Worm (Caenorhabditis elegans): ENCODE results near the gene trr-1.
A peak's percentile ranks its signal among the peaks of the same experiment; 100 is the strongest.

trr-1 gene

ce11 chrII:11642736-11643135 lies 33.0 kb downstream of the trr-1 start:
- no peak for TF ChIP-seq ceh-39 (tag; optimal IDR thresholded peaks at IDR 0.05)
- no peak for TF ChIP-seq hlh-1 (tag; optimal IDR thresholded peaks at IDR 0.05)
- TF ChIP-seq flh-1 (GFP tag; optimal IDR thresholded peaks at IDR 0.05) = no peak
- TF ChIP-seq elt-1 (tag; optimal IDR thresholded peaks at IDR 0.05; ENCODE audit: borderline replicate concordance, insufficient read depth) = no peak
- no peak for TF ChIP-seq unc-62 (GFP tag; optimal IDR thresholded peaks at IDR 0.05)
- TF ChIP-seq nhr-76 (tag; optimal IDR thresholded peaks at IDR 0.05) = no peak
- TF ChIP-seq sem-2 (GFP tag; optimal IDR thresholded peaks at IDR 0.05) = no peak
- no peak for TF ChIP-seq ceh-43 (GFP tag; optimal IDR thresholded peaks at IDR 0.05)
- no peak for TF ChIP-seq sptf-1 (tag; optimal IDR thresholded peaks at IDR 0.05)
- no peak for TF ChIP-seq pha-4 (tag; optimal IDR thresholded peaks at IDR 0.05)
- no peak for TF ChIP-seq mab-5 (tag; optimal IDR thresholded peaks at IDR 0.05)
- no peak for TF ChIP-seq zip-8 (tag; optimal IDR thresholded peaks at IDR 0.05)
- no peak for TF ChIP-seq M03D4.4 (tag; optimal IDR thresholded peaks at IDR 0.05)
- no peak for TF ChIP-seq nhr-237 (tag; optimal IDR thresholded peaks at IDR 0.05)
- TF ChIP-seq cnd-1 (tag; optimal IDR thresholded peaks at IDR 0.05) = no peak
- no peak for TF ChIP-seq elt-3 (tag; optimal IDR thresholded peaks at IDR 0.05)
- no peak for TF ChIP-seq unc-39 (tag; optimal IDR thresholded peaks at IDR 0.05)
- TF ChIP-seq nhr-12 (tag; optimal IDR thresholded peaks at IDR 0.05) = no peak

ce11 chrII:11642025-11642424 lies 33.7 kb downstream of the trr-1 start:
- peak; percentile 16 for TF ChIP-seq ham-2 (GFP tag; optimal IDR thresholded peaks at IDR 0.05)
- TF ChIP-seq unc-39 (tag; optimal IDR thresholded peaks at IDR 0.05) = no peak

- TF ChIP-seq ces-1 (GFP tag; optimal IDR thresholded peaks at IDR 0.05) (no peak), mls-2 (tag; optimal IDR thresholded peaks at IDR 0.05) (no peak), nhr-2 (tag; optimal IDR thresholded peaks at IDR 0.05) (no peak), sptf-1 (tag; optimal IDR thresholded peaks at IDR 0.05) (no peak), ham-2 (GFP tag; optimal IDR thresholded peaks at IDR 0.05) (no peak), nhr-76 (tag; optimal IDR thresholded peaks at IDR 0.05) (no peak), ceh-39 (tag; optimal IDR thresholded peaks at IDR 0.05) (no peak), pha-4 (tag; optimal IDR thresholded peaks at IDR 0.05) (no peak), lin-13 (tag; optimal IDR thresholded peaks at IDR 0.05) (no peak), bed-3 (GFP tag; optimal IDR thresholded peaks at IDR 0.05) (no peak), mep-1 (tag; optimal IDR thresholded peaks at IDR 0.05) (no peak)
Measured at ce11 chrII:11637817-11638216, 37.9 kb downstream of the trr-1 start.

ce11 chrII:11637189-11637754 lies 38.5 kb downstream of the trr-1 start:
- no peak for TF ChIP-seq nhr-76 (tag; optimal IDR thresholded peaks at IDR 0.05)
- TF ChIP-seq ceh-43 (GFP tag; optimal IDR thresholded peaks at IDR 0.05) = peak; percentile 26
- TF ChIP-seq ceh-83 (GFP tag; optimal IDR thresholded peaks at IDR 0.05) = no peak
- TF ChIP-seq ces-1 (GFP tag; optimal IDR thresholded peaks at IDR 0.05) = peak; percentile 83
- TF ChIP-seq zip-8 (tag; optimal IDR thresholded peaks at IDR 0.05) = no peak
- TF ChIP-seq mls-2 (tag; optimal IDR thresholded peaks at IDR 0.05) = peak; percentile 28
- no peak for TF ChIP-seq nhr-12 (tag; optimal IDR thresholded peaks at IDR 0.05)
- peak; percentile 12 for TF ChIP-seq lsy-2 (tag; optimal IDR thresholded peaks at IDR 0.05)
- no peak for TF ChIP-seq lin-13 (tag; optimal IDR thresholded peaks at IDR 0.05)
- TF ChIP-seq nhr-237 (tag; optimal IDR thresholded peaks at IDR 0.05) = peak; percentile 39

ce11 chrII:11636617-11637016 lies 39.1 kb downstream of the trr-1 start:
- peak; percentile 51 for TF ChIP-seq sptf-1 (tag; optimal IDR thresholded peaks at IDR 0.05)
- peak; percentile 16 for TF ChIP-seq hlh-1 (tag; optimal IDR thresholded peaks at IDR 0.05)
- no peak for TF ChIP-seq unc-62 (GFP tag; optimal IDR thresholded peaks at IDR 0.05)

- TF ChIP-seq flh-1 (GFP tag; optimal IDR thresholded peaks at IDR 0.05) = no peak
- peak; percentile 55 for TF ChIP-seq blmp-1 (tag; optimal IDR thresholded peaks at IDR 0.05)
- peak; percentile 95 for TF ChIP-seq lin-32 (GFP tag; optimal IDR thresholded peaks at IDR 0.05)
- TF ChIP-seq ceh-83 (GFP tag; optimal IDR thresholded peaks at IDR 0.05) = no peak
- no peak for TF ChIP-seq unc-39 (tag; optimal IDR thresholded peaks at IDR 0.05)
- peak; percentile 32 for TF ChIP-seq zip-8 (tag; optimal IDR thresholded peaks at IDR 0.05)
- TF ChIP-seq nhr-2 (tag; optimal IDR thresholded peaks at IDR 0.05) = peak; percentile 89
- TF ChIP-seq lin-13 (tag; optimal IDR thresholded peaks at IDR 0.05) = no peak
- TF ChIP-seq ceh-43 (GFP tag; optimal IDR thresholded peaks at IDR 0.05) = peak; percentile 13
- TF ChIP-seq nhr-12 (tag; optimal IDR thresholded peaks at IDR 0.05) = no peak
- peak; percentile 85 for TF ChIP-seq ceh-39 (tag; optimal IDR thresholded peaks at IDR 0.05)
- no peak for TF ChIP-seq elt-3 (tag; optimal IDR thresholded peaks at IDR 0.05)
- TF ChIP-seq mls-2 (tag; optimal IDR thresholded peaks at IDR 0.05) = peak; percentile 60
- peak; percentile 98 for TF ChIP-seq ham-2 (GFP tag; optimal IDR thresholded peaks at IDR 0.05)
- peak; percentile 83 for TF ChIP-seq ces-1 (GFP tag; optimal IDR thresholded peaks at IDR 0.05)
- peak; percentile 97 for TF ChIP-seq hlh-1 (tag; optimal IDR thresholded peaks at IDR 0.05)
- no peak for TF ChIP-seq M03D4.4 (tag; optimal IDR thresholded peaks at IDR 0.05)
- peak; percentile 85 for TF ChIP-seq ztf-11 (tag; optimal IDR thresholded peaks at IDR 0.05)
- TF ChIP-seq snpc-4 (tag; optimal IDR thresholded peaks at IDR 0.05) = no peak
- peak; percentile 36 for TF ChIP-seq mab-5 (tag; optimal IDR thresholded peaks at IDR 0.05)
- peak; percentile 61 for TF ChIP-seq nhr-28 (tag; optimal IDR thresholded peaks at IDR 0.05)
- peak; percentile 6 for TF ChIP-seq bed-3 (GFP tag; optimal IDR thresholded peaks at IDR 0.05)
- TF ChIP-seq drap-1 (GFP tag; optimal IDR thresholded peaks at IDR 0.05) = no peak
- TF ChIP-seq lsy-2 (tag; optimal IDR thresholded peaks at IDR 0.05) = peak; percentile 52
- TF ChIP-seq elt-1 (tag; optimal IDR thresholded peaks at IDR 0.05; ENCODE audit: borderline replicate concordance, insufficient read depth) = no peak
- TF ChIP-seq sem-2 (GFP tag; optimal IDR thresholded peaks at IDR 0.05) = no peak
- peak; percentile 61 for TF ChIP-seq unc-120 (tag; optimal IDR thresholded peaks at IDR 0.05; ENCODE audit: poor library complexity, severe bottlenecking)
- TF ChIP-seq tbx-8 (GFP tag; optimal IDR thresholded peaks at IDR 0.05) = peak; percentile 44
- peak; percentile 31 for TF ChIP-seq pha-4 (tag; optimal IDR thresholded peaks at IDR 0.05)
- TF ChIP-seq nhr-76 (tag; optimal IDR thresholded peaks at IDR 0.05) = no peak
- TF ChIP-seq sptf-1 (tag; optimal IDR thresholded peaks at IDR 0.05) = peak; percentile 73
Measured at ce11 chrII:11635745-11636161, 40.0 kb downstream of the trr-1 start.

All from whole organism, mixed stage, embryonic.